Fruit fly (Drosophila melanogaster) whole organism, embryonic: ENCODE measurements around the gene Tlk.
A peak's percentile ranks its signal among the peaks of the same experiment; 100 is the strongest.

Source experiments
- Atf6 ChIP-seq: fragments of 200-800 bp; sonication (Bioruptor generic); IDR thresholded peaks from 2 replicates; pipeline ENCODE4 v1.3.6; 2022; ENCODE audit warnings: missing biosample characterization, missing genetic modification characterization
- C15 ChIP-seq: fragments of 200-800 bp; sonication (Bioruptor generic); IDR thresholded peaks from 3 replicates; pipeline ENCODE4 v1.3.6; 2022; ENCODE audit warnings: missing biosample characterization, missing genetic modification characterization
- CG10959 ChIP-seq: fragments of 200-800 bp; sonication (Bioruptor generic); IDR thresholded peaks from 2 replicates; pipeline ENCODE4 v1.3.6; 2022; ENCODE audit warnings: missing biosample characterization, missing genetic modification characterization
- CG12071 ChIP-seq: fragments of 200-800 bp; sonication (Bioruptor generic); optimal IDR thresholded peaks from 3 replicates; lab custom pipeline; 2018; ENCODE audit warnings: missing biosample characterization, mild to moderate bottlenecking, missing genetic modification characterization
- CG12155 ChIP-seq: fragments of 200-800 bp; sonication (Bioruptor generic); optimal IDR thresholded peaks from 3 replicates; lab custom pipeline; 2016; ENCODE audit warnings: missing biosample characterization, missing genetic modification characterization
- CG12299 ChIP-seq: fragments of 200-800 bp; sonication (Bioruptor generic); optimal IDR thresholded peaks from 2 replicates; lab custom pipeline; 2018; ENCODE audit warnings: missing biosample characterization, mild to moderate bottlenecking, missing genetic modification characterization
- CG13123 ChIP-seq: fragments of 200-800 bp; sonication (Bioruptor generic); optimal IDR thresholded peaks from 2 replicates; lab custom pipeline; 2016; ENCODE audit warnings: missing biosample characterization, missing genetic modification characterization
- CG13296 ChIP-seq: fragments of 200-800 bp; sonication (Bioruptor generic); optimal IDR thresholded peaks from 3 replicates; lab custom pipeline; 2018; ENCODE audit warnings: missing biosample characterization, mild to moderate bottlenecking, missing genetic modification characterization
- CG14014 ChIP-seq: fragments of 200-800 bp; sonication (Bioruptor generic); IDR thresholded peaks from 2 replicates; pipeline ENCODE4 v1.3.6; 2022; ENCODE audit warnings: missing biosample characterization, missing genetic modification characterization
- CG15011 ChIP-seq: fragments of 200-800 bp; sonication (Bioruptor generic); optimal IDR thresholded peaks from 3 replicates; lab custom pipeline; 2018; ENCODE audit warnings: missing biosample characterization, mild to moderate bottlenecking, missing genetic modification characterization
- CG1647 ChIP-seq: fragments of 200-800 bp; sonication (Bioruptor generic); optimal IDR thresholded peaks from 3 replicates; lab custom pipeline; 2016; ENCODE audit warnings: missing biosample characterization, missing genetic modification characterization
- CG17186 ChIP-seq: fragments of 200-800 bp; sonication (Bioruptor generic); optimal IDR thresholded peaks from 3 replicates; lab custom pipeline; 2017; ENCODE audit warnings: missing biosample characterization, missing genetic modification reagents, missing genetic modification characterization
- CG17802 ChIP-seq: fragments of 200-800 bp; sonication (Bioruptor generic); optimal IDR thresholded peaks from 2 replicates; lab custom pipeline; 2018; ENCODE audit warnings: missing biosample characterization, mild to moderate bottlenecking, missing genetic modification characterization, moderate library complexity
- CG1832 ChIP-seq: fragments of 200-800 bp; sonication (Bioruptor generic); optimal IDR thresholded peaks from 2 replicates; lab custom pipeline; 2017; ENCODE audit warnings: missing biosample characterization, mild to moderate bottlenecking, missing genetic modification characterization, inconsistent platforms
- CG18764 ChIP-seq: fragments of 200-800 bp; sonication (Bioruptor generic); optimal IDR thresholded peaks from 3 replicates; lab custom pipeline; 2016; ENCODE audit warnings: missing biosample characterization, missing genetic modification characterization
- CG31365 ChIP-seq: fragments of 200-800 bp; sonication (Bioruptor generic); optimal IDR thresholded peaks from 2 replicates; lab custom pipeline; 2018; ENCODE audit warnings: missing biosample characterization, mild to moderate bottlenecking, missing genetic modification characterization
- CG32532 ChIP-seq: fragments of 200-800 bp; sonication (Bioruptor generic); IDR thresholded peaks from 2 replicates; pipeline ENCODE4 v1.3.6; 2022; ENCODE audit warnings: missing biosample characterization, missing genetic modification characterization
- CG34224 ChIP-seq: fragments of 200-800 bp; sonication (Bioruptor generic); IDR thresholded peaks from 3 replicates; pipeline ENCODE4 v1.3.6; 2022; ENCODE audit warnings: missing biosample characterization, missing genetic modification characterization; ENCODE audit not compliant: partially characterized antibody
- CG34422 ChIP-seq: fragments of 200-800 bp; sonication (Bioruptor generic); IDR thresholded peaks from 3 replicates; pipeline ENCODE4 v1.3.6; 2022; ENCODE audit warnings: missing biosample characterization, missing genetic modification characterization
- CG4282 ChIP-seq: fragments of 200-800 bp; sonication (Bioruptor generic); optimal IDR thresholded peaks from 2 replicates; lab custom pipeline; 2016; ENCODE audit warnings: missing biosample characterization, missing genetic modification characterization
- CG4707 ChIP-seq: fragments of 200-800 bp; sonication (Bioruptor generic); optimal IDR thresholded peaks from 2 replicates; lab custom pipeline; 2018; ENCODE audit warnings: missing biosample characterization, mild to moderate bottlenecking, missing genetic modification characterization, moderate library complexity
- CG6654 ChIP-seq: fragments of 200-800 bp; sonication (Bioruptor generic); optimal IDR thresholded peaks from 2 replicates; lab custom pipeline; 2017; ENCODE audit warnings: missing biosample characterization, mild to moderate bottlenecking, missing genetic modification characterization
- CG6791 ChIP-seq: fragments of 200-800 bp; sonication (Bioruptor generic); IDR thresholded peaks from 3 replicates; pipeline ENCODE4 v1.3.6; 2022; ENCODE audit warnings: missing biosample characterization, missing genetic modification characterization; ENCODE audit not compliant: partially characterized antibody
- CG8281 ChIP-seq: fragments of 200-800 bp; sonication (Bioruptor generic); optimal IDR thresholded peaks from 2 replicates; lab custom pipeline; 2018; ENCODE audit warnings: missing biosample characterization, mild to moderate bottlenecking, missing genetic modification characterization, moderate library complexity
- Dip2 ChIP-seq: fragments of 200-800 bp; sonication (Bioruptor generic); IDR thresholded peaks from 2 replicates; pipeline ENCODE4 v1.3.6; 2022; ENCODE audit warnings: missing biosample characterization, missing genetic modification characterization
- Dll ChIP-seq: fragments of 200-800 bp; sonication (Bioruptor generic); IDR thresholded peaks from 4 replicates; pipeline ENCODE4 v1.3.6; 2022; ENCODE audit warnings: missing biosample characterization, missing genetic modification characterization; ENCODE audit not compliant: partially characterized antibody
- Gug ChIP-seq: fragments of 200-800 bp; sonication (Bioruptor generic); IDR thresholded peaks from 4 replicates; pipeline ENCODE4 v1.3.6; 2022; ENCODE audit warnings: missing biosample characterization, missing genetic modification characterization
- Hr3 ChIP-seq: fragments of 200-800 bp; sonication (Bioruptor generic); optimal IDR thresholded peaks from 3 replicates; lab custom pipeline; 2016; ENCODE audit warnings: missing biosample characterization, missing genetic modification characterization
- Max ChIP-seq: fragments of 200-800 bp; sonication (Bioruptor generic); optimal IDR thresholded peaks from 2 replicates; lab custom pipeline; 2016; ENCODE audit warnings: missing biosample characterization, mild to moderate bottlenecking, missing genetic modification characterization
- PHDP ChIP-seq: fragments of 200-800 bp; sonication (Bioruptor generic); optimal IDR thresholded peaks from 3 replicates; lab custom pipeline; 2018; ENCODE audit warnings: missing biosample characterization, mild to moderate bottlenecking, missing genetic modification characterization, moderate library complexity
- Rfx ChIP-seq: fragments of 200-800 bp; sonication (Bioruptor generic); IDR thresholded peaks from 2 replicates; pipeline ENCODE4 v1.3.6; 2022; ENCODE audit warnings: missing biosample characterization, missing genetic modification characterization
- Sin3A ChIP-seq: fragments of >200 bp; optimal IDR thresholded peaks from 2 replicates; lab custom pipeline; 2018
- Stat92E ChIP-seq, 3 experiments: fragments of >200 bp in 2 of 3; fragments of 200-800 bp in 1 of 3; sonication (Bioruptor generic) in 1 of 3; optimal IDR thresholded peaks; 2 replicates each; lab custom pipeline; 2017 to 2019; ENCODE audit warnings: missing biosample characterization in 3 of 3, missing genetic modification characterization in 3 of 3, mild to moderate bottlenecking in 1 of 3, moderate library complexity in 1 of 3
- ase ChIP-seq: fragments of 200-800 bp; sonication (Bioruptor generic); IDR thresholded peaks from 3 replicates; pipeline ENCODE4 v1.3.6; 2022; ENCODE audit warnings: missing biosample characterization, missing genetic modification characterization
- cg ChIP-seq: fragments of 200-800 bp; sonication (Bioruptor generic); optimal IDR thresholded peaks from 3 replicates; lab custom pipeline; 2019; ENCODE audit warnings: missing biosample characterization, mild to moderate bottlenecking, missing genetic modification characterization, moderate library complexity
- chn ChIP-seq: fragments of 200-800 bp; sonication (Bioruptor generic); optimal IDR thresholded peaks from 2 replicates; lab custom pipeline; 2016; ENCODE audit warnings: missing biosample characterization, missing genetic modification characterization
- da ChIP-seq: fragments of 200-800 bp; sonication (Bioruptor generic); optimal IDR thresholded peaks from 2 replicates; lab custom pipeline; 2016; ENCODE audit warnings: missing biosample characterization, missing genetic modification characterization
- disco-r ChIP-seq: fragments of 200-800 bp; sonication (Bioruptor generic); optimal IDR thresholded peaks from 2 replicates; lab custom pipeline; 2016; ENCODE audit warnings: missing biosample characterization, missing genetic modification characterization
- fd3F ChIP-seq: fragments of 200-800 bp; sonication (Bioruptor generic); optimal IDR thresholded peaks from 2 replicates; lab custom pipeline; 2018; ENCODE audit warnings: missing biosample characterization, mild to moderate bottlenecking, missing genetic modification characterization, moderate library complexity
- ftz-f1 ChIP-seq: fragments of 200-800 bp; sonication (Bioruptor generic); optimal IDR thresholded peaks from 2 replicates; lab custom pipeline; 2016; ENCODE audit warnings: missing biosample characterization, missing genetic modification characterization
- hbn ChIP-seq: fragments of 200-800 bp; sonication (Bioruptor generic); IDR thresholded peaks from 2 replicates; pipeline ENCODE4 v1.3.6; 2022; ENCODE audit warnings: missing biosample characterization, missing genetic modification characterization; ENCODE audit not compliant: partially characterized antibody
- lov ChIP-seq, 2 experiments: fragments of 200-800 bp in 1 of 2; fragments of >200 bp in 1 of 2; sonication (Bioruptor generic) in 1 of 2; IDR thresholded peaks in 1 of 2; optimal IDR thresholded peaks in 1 of 2; 2 replicates in 1 of 2; 3 replicates in 1 of 2; pipeline versions ENCODE4 v1.3.6 to Lab custom; 2017 to 2022; ENCODE audit warnings: missing biosample characterization in 1 of 2, missing genetic modification characterization in 1 of 2
- mld ChIP-seq: fragments of 200-800 bp; sonication (Bioruptor generic); IDR thresholded peaks from 3 replicates; pipeline ENCODE4 v1.3.6; 2022; ENCODE audit warnings: missing biosample characterization, missing genetic modification characterization; ENCODE audit not compliant: partially characterized antibody
- nau ChIP-seq: fragments of 200-800 bp; sonication (Bioruptor generic); optimal IDR thresholded peaks from 3 replicates; lab custom pipeline; 2017; ENCODE audit warnings: missing biosample characterization, mild to moderate bottlenecking, missing genetic modification characterization, missing genetic modification reagents
- nerfin-2 ChIP-seq: fragments of 200-800 bp; sonication (Bioruptor generic); IDR thresholded peaks from 2 replicates; pipeline ENCODE4 v1.3.6; 2022; ENCODE audit warnings: missing biosample characterization, missing genetic modification characterization; ENCODE audit not compliant: partially characterized antibody
- sim ChIP-seq: fragments of 200-800 bp; sonication (Bioruptor generic); IDR thresholded peaks from 2 replicates; pipeline ENCODE4 v1.3.6; 2022; ENCODE audit warnings: missing biosample characterization, missing genetic modification characterization
- tna ChIP-seq: fragments of 200-800 bp; sonication (Bioruptor generic); IDR thresholded peaks from 2 replicates; pipeline ENCODE4 v1.3.6; 2022; ENCODE audit warnings: missing biosample characterization, missing genetic modification characterization; ENCODE audit not compliant: partially characterized antibody

Tlk gene

dm6 chrX:3686469-3687410 is 33.1 kb upstream of the Tlk start (continued):
- TF ChIP-seq CG1832 (GFP tag; lab: Kevin White, UChicago) (no peak), Atf6 (GFP tag; lab: Robert Waterston, UW) (no peak), lov (optimal IDR thresholded peaks at IDR 0.05; lab: Kevin White, UChicago) (no peak), lov (GFP tag; IDR thresholded peaks at IDR 0.05; lab: Robert Waterston, UW) (no peak), CG31365 (tag; lab: Kevin White, UChicago) (peak; percentile 24), Gug (GFP tag; lab: Robert Waterston, UW) (peak; percentile 76; the same call in 3 of the 4 replicates), ftz-f1 (GFP tag; lab: Kevin White, UChicago) (no peak), chn (peak; percentile 64), CG1647 (no peak), Max (GFP tag; lab: Kevin White, UChicago) (no peak), CG4282 (peak; percentile 12), Dll (GFP tag; lab: Robert Waterston, UW) (no peak), nerfin-2 (GFP tag; lab: Robert Waterston, UW) (no peak), PHDP (tag; lab: Kevin White, UChicago) (peak; percentile 59), Rfx (peak; percentile 20; the same call in 1 of the 2 replicates), CG18764 (GFP tag; lab: Kevin White, UChicago) (peak; percentile 14), CG13296 (GFP tag; lab: Kevin White, UChicago) (peak; percentile 35), CG12155 (no peak), CG15011 (no peak), CG12071 (peak; percentile 50), da (GFP tag; lab: Kevin White, UChicago) (no peak), cg (GFP tag; lab: Kevin White, UChicago) (peak; percentile 63), ase (0 out of 3 replicates have a peak, but pooled peaks have one; percentile 27), disco-r (GFP tag; lab: Kevin White, UChicago) (no peak), CG34422 (GFP tag; lab: Robert Waterston, UW) (peak; percentile 79), CG12299 (tag; lab: Kevin White, UChicago) (peak; percentile 44), CG32532 (GFP tag; lab: Robert Waterston, UW) (0 out of 2 replicates have a peak, but pooled peaks have one; percentile 9), CG34224 (no peak), CG14014 (GFP tag; lab: Robert Waterston, UW) (0 out of 2 replicates have a peak, but pooled peaks have one; percentile 36), fd3F (no peak), C15 (GFP tag; lab: Robert Waterston, UW) (no peak), CG6791 (GFP tag; lab: Robert Waterston, UW) (no peak), CG17186 (no peak), tna (no peak), CG8281 (tag; lab: Kevin White, UChicago) (peak; percentile 45), mld (GFP tag; lab: Robert Waterston, UW) (no peak), Dip2 (GFP tag; lab: Robert Waterston, UW) (no peak), CG13123 (GFP tag; lab: Kevin White, UChicago) (no peak), CG6654 (GFP tag; lab: Kevin White, UChicago) (peak; percentile 64), CG17802 (tag; lab: Kevin White, UChicago) (no peak), sim (peak; percentile 21; the same call in 1 of the 2 replicates), Hr3 (peak; percentile 69), Stat92E (GFP tag; optimal IDR thresholded peaks at IDR 0.05; lab: Kevin White, UChicago) (peak in 1 of 3 experiments; percentile 74), CG10959 (GFP tag; lab: Robert Waterston, UW) (0 out of 2 replicates have a peak, but pooled peaks have one; percentile 7), CG4707 (GFP tag; lab: Kevin White, UChicago) (peak; percentile 74), Sin3A (lab: Kevin White, UChicago) (no peak), nau (GFP tag; lab: Kevin White, UChicago) (peak; percentile 62), hbn (no peak)
